Worm (Caenorhabditis elegans): ENCODE data around the gene H42K12.3.

H42K12.3 gene

DNA sequence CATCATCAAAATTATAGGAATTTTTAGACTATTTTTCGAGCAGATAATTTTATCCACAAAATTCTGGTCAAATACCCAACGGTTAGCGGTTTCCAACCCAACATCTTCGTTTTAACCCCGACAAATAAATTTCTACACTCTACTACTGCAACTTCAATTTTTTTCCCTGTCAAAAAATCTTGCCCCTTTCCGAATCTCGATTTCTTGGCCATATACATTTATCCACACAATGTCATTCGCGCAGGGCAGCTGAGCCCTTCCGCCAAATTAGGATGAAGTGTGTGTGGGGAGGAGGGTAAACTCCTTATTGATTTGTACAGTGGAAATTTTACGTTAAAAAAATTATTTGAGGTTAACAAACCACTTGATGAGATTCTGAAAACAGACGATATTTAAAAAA, 33.6 kb downstream of the H42K12.3 start (continued):
- peak; percentile 88 for TF ChIP-seq nhr-237 (tag; optimal IDR thresholded peaks at IDR 0.05)
- TF ChIP-seq daf-19 (GFP tag; conservative IDR thresholded peaks at IDR 0.05): peak; percentile 87
- TF ChIP-seq skn-1 (tag; optimal IDR thresholded peaks at IDR 0.05): peak; percentile 67
- TF ChIP-seq ceh-44 (GFP tag; IDR thresholded peaks at IDR 0.05): 0 out of 2 replicates have a peak, but pooled peaks have one; percentile 50
- TF ChIP-seq Y105C5A.15 (GFP tag; IDR thresholded peaks at IDR 0.05): 0 out of 2 replicates have a peak, but pooled peaks have one; percentile 51
- TF ChIP-seq dve-1 (tag; optimal IDR thresholded peaks at IDR 0.05; ENCODE audit: insufficient read depth): peak; percentile 99
- peak; percentile 44 for TF ChIP-seq ceh-82 (tag; optimal IDR thresholded peaks at IDR 0.05)
- TF ChIP-seq mxl-2 (GFP tag; conservative IDR thresholded peaks at IDR 0.05): peak; percentile 63; the same call in 1 of the 2 replicates
- TF ChIP-seq egl-27 (tag; optimal IDR thresholded peaks at IDR 0.05): no peak
- TF ChIP-seq nhr-25 (tag; optimal IDR thresholded peaks at IDR 0.05; ENCODE audit: borderline replicate concordance, insufficient read depth): peak; percentile 84
- TF ChIP-seq tra-1 (GFP tag; IDR thresholded peaks at IDR 0.05): peak; percentile 87
- TF ChIP-seq daf-12 (tag; optimal IDR thresholded peaks at IDR 0.05): no peak
- TF ChIP-seq daf-16 (GFP tag; optimal IDR thresholded peaks at IDR 0.05): peak; percentile 95 to 97
- TF ChIP-seq daf-16 (tag; optimal IDR thresholded peaks at IDR 0.05): peak; percentile 94
- no peak for TF ChIP-seq F44E2.7 (GFP tag; IDR thresholded peaks at IDR 0.05)
- TF ChIP-seq unc-39 (tag; optimal IDR thresholded peaks at IDR 0.05): peak; percentile 58
- no peak for TF ChIP-seq cey-2 (tag; optimal IDR thresholded peaks at IDR 0.05; ENCODE audit: borderline replicate concordance, insufficient read depth)
- TF ChIP-seq saeg-2 (GFP tag; IDR thresholded peaks at IDR 0.05): peak; percentile 87
- peak; percentile 90 for TF ChIP-seq ceh-28 (tag; optimal IDR thresholded peaks at IDR 0.05)
- no peak for TF ChIP-seq sdz-12 (GFP tag; optimal IDR thresholded peaks at IDR 0.05)
- TF ChIP-seq dpl-1 (GFP tag; optimal IDR thresholded peaks at IDR 0.05): peak; percentile 74
- TF ChIP-seq lin-15B (tag; optimal IDR thresholded peaks at IDR 0.05): peak; percentile 3
- TF ChIP-seq egl-43 (GFP tag; IDR thresholded peaks at IDR 0.05): peak; percentile 97
- no peak; the same call in none of the 2 replicates for TF ChIP-seq arid-1 (GFP tag; conservative IDR thresholded peaks at IDR 0.05)
- TF ChIP-seq ZK337.2 (GFP tag; IDR thresholded peaks at IDR 0.05): 0 out of 2 replicates have a peak, but pooled peaks have one; percentile 50
- TF ChIP-seq T20F7.1 (GFP tag; optimal IDR thresholded peaks at IDR 0.05): peak; percentile 90
- TF ChIP-seq mep-1 (tag; optimal IDR thresholded peaks at IDR 0.05): peak; percentile 99
- TF ChIP-seq mxl-3 (GFP tag; optimal IDR thresholded peaks at IDR 0.05): peak; percentile 89
- peak; percentile 98 for TF ChIP-seq nhr-42 (GFP tag; IDR thresholded peaks at IDR 0.05)
- TF ChIP-seq spr-1 (tag; optimal IDR thresholded peaks at IDR 0.05): peak; percentile 96
- no peak for TF ChIP-seq aly-2 (tag; optimal IDR thresholded peaks at IDR 0.05)
- TF ChIP-seq nhr-11 (tag; optimal IDR thresholded peaks at IDR 0.05): peak; percentile 95
- TF ChIP-seq tag-97 (GFP tag; IDR thresholded peaks at IDR 0.05): no peak
- no peak for TF ChIP-seq ceh-62 (tag; optimal IDR thresholded peaks at IDR 0.05)
- TF ChIP-seq hlh-11 (tag; optimal IDR thresholded peaks at IDR 0.05): peak; percentile 96
- peak; percentile 99 for TF ChIP-seq T26A8.4 (GFP tag; IDR thresholded peaks at IDR 0.05)
- peak; percentile 94 for TF ChIP-seq ceh-20 (GFP tag; IDR thresholded peaks at IDR 0.05)
- peak; percentile 78 for TF ChIP-seq vab-7 (GFP tag; IDR thresholded peaks at IDR 0.05)
- no peak for TF ChIP-seq F49E8.2 (tag; optimal IDR thresholded peaks at IDR 0.05; ENCODE audit: borderline replicate concordance)
- TF ChIP-seq ztf-7 (tag; optimal IDR thresholded peaks at IDR 0.05): peak; percentile 94
- TF ChIP-seq hmg-1.1 (GFP tag; IDR thresholded peaks at IDR 0.05): peak; percentile 100
- peak; percentile 99 for TF ChIP-seq duxl-1 (tag; optimal IDR thresholded peaks at IDR 0.05; ENCODE audit: poor library complexity)
- TF ChIP-seq nhr-6 (tag; optimal IDR thresholded peaks at IDR 0.05): peak; percentile 90
- TF ChIP-seq spr-3 (GFP tag; optimal IDR thresholded peaks at IDR 0.05): peak; percentile 90
- TF ChIP-seq attf-4 (tag; optimal IDR thresholded peaks at IDR 0.05): peak; percentile 55
- TF ChIP-seq pqm-1 (tag; optimal IDR thresholded peaks at IDR 0.05): peak; percentile 34
- TF ChIP-seq nhr-102 (tag; optimal IDR thresholded peaks at IDR 0.05): peak; percentile 99
- TF ChIP-seq R02D3.7 (tag; optimal IDR thresholded peaks at IDR 0.05): peak; percentile 9
- TF ChIP-seq Y5F2A.4 (GFP tag; optimal IDR thresholded peaks at IDR 0.05): peak; percentile 87
- peak; percentile 98 for TF ChIP-seq jun-1 (tag; optimal IDR thresholded peaks at IDR 0.05)
- TF ChIP-seq lir-3 (tag; optimal IDR thresholded peaks at IDR 0.05): peak; percentile 78

Measured in whole organism, L4 larva.